Fruit fly (Drosophila melanogaster) whole organism, wandering third instar larva: ENCODE results near the gene Jig.

Source experiments
- Abd-B ChIP-seq: fragments of >200 bp; optimal IDR thresholded peaks from 2 replicates; lab custom pipeline; 2017; ENCODE audit warnings: missing biosample characterization, missing genetic modification characterization
- CG32264 ChIP-seq: fragments of 200-800 bp; sonication (Bioruptor generic); optimal IDR thresholded peaks from 2 replicates; lab custom pipeline; 2016; ENCODE audit warnings: missing biosample characterization, missing genetic modification characterization
- CG9705 ChIP-seq: fragments of 200-800 bp; sonication (Bioruptor generic); optimal IDR thresholded peaks from 2 replicates; lab custom pipeline; 2018; ENCODE audit warnings: missing biosample characterization, mild to moderate bottlenecking, missing genetic modification characterization
- CrebA ChIP-seq: fragments of 200-800 bp; sonication (Bioruptor generic); optimal IDR thresholded peaks from 2 replicates; lab custom pipeline; 2016; ENCODE audit warnings: missing biosample characterization, mild to moderate bottlenecking, missing genetic modification characterization, borderline replicate concordance
- GATAd ChIP-seq: sonication (Bioruptor generic); optimal IDR thresholded peaks from 2 replicates; lab custom pipeline; 2016; ENCODE audit warnings: missing biosample characterization, missing genetic modification characterization
- HLH106 ChIP-seq: fragments of 200-800 bp; optimal IDR thresholded peaks from 3 replicates; lab custom pipeline; 2019; ENCODE audit warnings: missing biosample characterization, mild to moderate bottlenecking, missing genetic modification characterization, moderate library complexity
- Hnf4 ChIP-seq: fragments of 200-800 bp; sonication (Bioruptor generic); optimal IDR thresholded peaks from 2 replicates; lab custom pipeline; 2016; ENCODE audit warnings: missing biosample characterization, mild to moderate bottlenecking, missing genetic modification characterization
- Hr78 ChIP-seq: fragments of >200 bp; optimal IDR thresholded peaks from 2 replicates; lab custom pipeline; 2017; ENCODE audit warnings: missing biosample characterization, missing genetic modification characterization
- Hr83 ChIP-seq: fragments of 200-300 bp; sonication (Bioruptor generic); optimal IDR thresholded peaks from 2 replicates; lab custom pipeline; 2016; ENCODE audit warnings: missing biosample characterization, mild to moderate bottlenecking, missing genetic modification characterization, moderate library complexity; ENCODE audit not compliant: poor library complexity, severe bottlenecking
- Jra ChIP-seq: sonication (Bioruptor generic); optimal IDR thresholded peaks from 2 replicates; lab custom pipeline; 2016; ENCODE audit warnings: missing biosample characterization, missing genetic modification characterization
- Myc ChIP-seq: fragments of >200 bp; optimal IDR thresholded peaks from 2 replicates; lab custom pipeline; 2017
- OdsH ChIP-seq: fragments of 200-800 bp; sonication (Bioruptor generic); optimal IDR thresholded peaks from 2 replicates; lab custom pipeline; 2016; ENCODE audit warnings: missing biosample characterization, mild to moderate bottlenecking, missing genetic modification characterization
- Sp1 ChIP-seq: fragments of 200-800 bp; sonication (Bioruptor generic); optimal IDR thresholded peaks from 3 replicates; lab custom pipeline; 2019; ENCODE audit warnings: missing biosample characterization, mild to moderate bottlenecking, missing genetic modification characterization, moderate library complexity
- Vsx2 ChIP-seq: fragments of 200-300, 225-300 bp; sonication (Bioruptor generic); optimal IDR thresholded peaks from 2 replicates; lab custom pipeline; 2018; ENCODE audit warnings: missing biosample characterization, missing genetic modification characterization; ENCODE audit not compliant: partially characterized antibody
- dl ChIP-seq, 2 experiments: fragments of 175-275, 200-275 bp in 1 of 2; fragments of 200-275 bp in 1 of 2; sonication (Bioruptor generic); optimal IDR thresholded peaks; lab custom pipeline; 2018; ENCODE audit warnings: mild to moderate bottlenecking in 2 of 2, missing biosample characterization in 2 of 2, missing genetic modification characterization in 2 of 2, moderate library complexity in 2 of 2; ENCODE audit not compliant: partially characterized antibody in 2 of 2, insufficient read depth in 1 of 2
- ey ChIP-seq: fragments of 200-800 bp; sonication (Bioruptor generic); optimal IDR thresholded peaks from 2 replicates; lab custom pipeline; 2016; ENCODE audit warnings: missing biosample characterization, missing genetic modification characterization
- foxo ChIP-seq, 2 experiments: fragments of 200-800 bp; sonication (Bioruptor generic); optimal IDR thresholded peaks; 2 replicates in 1 of 2; 3 replicates in 1 of 2; lab custom pipeline; 2016 to 2017; ENCODE audit warnings: missing biosample characterization in 2 of 2, missing genetic modification characterization in 2 of 2
- fru ChIP-seq: fragments of 200-800 bp; sonication (Bioruptor generic); optimal IDR thresholded peaks from 3 replicates; lab custom pipeline; 2016; ENCODE audit warnings: missing biosample characterization, mild to moderate bottlenecking, missing genetic modification characterization
- h ChIP-seq: fragments of 200-800 bp; sonication (Bioruptor generic); optimal IDR thresholded peaks from 3 replicates; lab custom pipeline; 2016; ENCODE audit warnings: missing biosample characterization, mild to moderate bottlenecking, missing genetic modification characterization
- pan ChIP-seq: fragments of >200 bp; optimal IDR thresholded peaks from 2 replicates; lab custom pipeline; 2017
- psq ChIP-seq: fragments of 200-800 bp; sonication (Bioruptor generic); optimal IDR thresholded peaks from 3 replicates; lab custom pipeline; 2017; ENCODE audit warnings: missing biosample characterization, mild to moderate bottlenecking, missing genetic modification characterization, moderate library complexity
- rgr ChIP-seq: fragments of 200-800 bp; sonication (Bioruptor generic); optimal IDR thresholded peaks from 3 replicates; lab custom pipeline; 2016; ENCODE audit warnings: missing biosample characterization, mild to moderate bottlenecking, missing genetic modification characterization
- sage ChIP-seq: fragments of 200-800 bp; sonication (Bioruptor generic); optimal IDR thresholded peaks from 2 replicates; lab custom pipeline; 2016; ENCODE audit warnings: missing biosample characterization, mild to moderate bottlenecking, missing genetic modification characterization
- sv ChIP-seq: fragments of 200-800 bp; sonication (Bioruptor generic); optimal IDR thresholded peaks from 3 replicates; lab custom pipeline; 2016; ENCODE audit warnings: missing biosample characterization, missing genetic modification characterization

Jig gene

DNA sequence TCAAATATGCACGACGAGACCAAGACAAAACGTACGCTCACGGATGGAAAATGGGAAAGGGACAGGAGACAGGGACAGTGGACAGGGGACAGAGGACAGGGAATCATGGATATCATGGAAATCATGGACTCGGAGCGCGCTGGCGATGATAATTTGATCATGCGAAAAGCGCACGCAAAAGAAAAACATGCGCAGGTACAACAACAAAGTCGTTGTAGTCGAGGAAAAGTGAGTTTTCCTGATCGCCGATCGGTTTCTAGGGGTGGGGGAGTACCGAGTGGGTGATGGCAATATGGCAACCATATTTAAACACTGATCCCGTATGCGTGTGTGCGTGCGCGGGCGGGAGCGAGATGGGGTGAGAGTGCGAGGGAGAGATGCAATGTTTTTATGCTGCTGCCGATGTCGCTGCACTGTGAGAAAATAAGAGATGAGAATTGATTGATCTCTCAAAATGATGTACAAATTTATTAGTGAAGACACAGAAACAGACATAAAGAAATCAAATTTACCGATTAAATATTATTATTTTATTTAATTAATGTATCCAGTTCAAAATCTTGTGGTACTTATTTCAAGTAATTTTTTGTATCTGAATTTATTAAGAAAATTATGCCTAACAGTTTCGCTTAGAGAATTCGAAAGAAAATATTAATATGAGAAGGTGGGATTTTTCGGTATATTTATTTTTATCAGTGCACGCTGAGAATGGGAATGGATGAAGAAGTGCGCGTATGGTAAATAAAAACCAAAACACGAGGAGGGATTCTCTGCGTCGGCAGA is 30.2 kb downstream of the Jig start:
- peak in 1 of 2 experiments; percentile 32 for TF ChIP-seq foxo (GFP tag; optimal IDR thresholded peaks at IDR 0.05; lab: Kevin White, UChicago)
- TF ChIP-seq HLH106 (tag; lab: Kevin White, UChicago) = peak; percentile 14
- TF ChIP-seq dl (GFP tag; optimal IDR thresholded peaks at IDR 0.05; lab: Kevin White, UChicago; ENCODE audit: insufficient read depth in 1 of 2, partially characterized antibody in 2 of 2) = no peak
- TF ChIP-seq h (GFP tag; lab: Kevin White, UChicago) = peak; percentile 17
- peak; percentile 15 for TF ChIP-seq rgr (GFP tag; lab: Kevin White, UChicago)
- no peak for TF ChIP-seq Hnf4
- TF ChIP-seq OdsH (GFP tag; lab: Kevin White, UChicago) = peak; percentile 20
- no peak for TF ChIP-seq CrebA (GFP tag; lab: Kevin White, UChicago)
- peak; percentile 76 for TF ChIP-seq pan
- no peak for TF ChIP-seq Hr83 (GFP tag; lab: Kevin White, UChicago)
- TF ChIP-seq sv (GFP tag; lab: Kevin White, UChicago) = peak; percentile 41
- TF ChIP-seq ey (GFP tag; lab: Kevin White, UChicago) = no peak
- TF ChIP-seq psq (GFP tag; lab: Kevin White, UChicago) = peak; percentile 18

DNA sequence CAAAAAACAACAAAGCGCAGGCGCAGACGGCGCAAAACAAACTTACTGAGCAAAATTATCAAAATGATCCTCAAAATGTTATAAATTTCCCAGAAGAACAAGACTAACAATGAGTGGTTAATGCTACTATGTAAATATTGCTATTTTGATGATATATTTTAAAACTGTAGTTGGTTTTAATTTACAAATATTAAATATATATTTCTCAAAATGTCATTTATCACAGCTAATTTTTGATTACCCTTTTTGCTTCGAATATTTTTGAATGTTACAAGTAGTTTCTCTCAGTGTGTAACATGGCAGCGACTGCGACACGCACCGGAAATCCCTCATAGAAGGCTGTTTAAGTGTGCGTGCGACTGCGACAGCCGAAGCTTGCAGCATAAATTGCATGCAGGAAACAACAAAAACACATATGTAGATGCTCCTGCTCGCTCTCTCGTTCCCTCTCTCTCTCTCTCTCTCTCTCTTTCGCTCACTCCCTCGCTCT is 37.2 kb downstream of the Jig start:
- TF ChIP-seq CG32264 (GFP tag; lab: Kevin White, UChicago) (no peak), sage (GFP tag; lab: Kevin White, UChicago) (no peak), HLH106 (tag; lab: Kevin White, UChicago) (peak; percentile 5), Hr78 (GFP tag; lab: Kevin White, UChicago) (no peak), OdsH (GFP tag; lab: Kevin White, UChicago) (no peak), foxo (GFP tag; optimal IDR thresholded peaks at IDR 0.05; lab: Kevin White, UChicago) (peak in 1 of 2 experiments; percentile 18), GATAd (no peak), CG9705 (no peak), Jra (no peak), Vsx2 (GFP tag; lab: Kevin White, UChicago) (no peak), Abd-B (GFP tag; lab: Kevin White, UChicago) (no peak), dl (GFP tag; optimal IDR thresholded peaks at IDR 0.05; lab: Kevin White, UChicago; ENCODE audit: insufficient read depth in 1 of 2, partially characterized antibody in 2 of 2) (no peak), Myc (lab: Kevin White, UChicago) (no peak), fru (peak; percentile 10), ey (GFP tag; lab: Kevin White, UChicago) (no peak)

DNA sequence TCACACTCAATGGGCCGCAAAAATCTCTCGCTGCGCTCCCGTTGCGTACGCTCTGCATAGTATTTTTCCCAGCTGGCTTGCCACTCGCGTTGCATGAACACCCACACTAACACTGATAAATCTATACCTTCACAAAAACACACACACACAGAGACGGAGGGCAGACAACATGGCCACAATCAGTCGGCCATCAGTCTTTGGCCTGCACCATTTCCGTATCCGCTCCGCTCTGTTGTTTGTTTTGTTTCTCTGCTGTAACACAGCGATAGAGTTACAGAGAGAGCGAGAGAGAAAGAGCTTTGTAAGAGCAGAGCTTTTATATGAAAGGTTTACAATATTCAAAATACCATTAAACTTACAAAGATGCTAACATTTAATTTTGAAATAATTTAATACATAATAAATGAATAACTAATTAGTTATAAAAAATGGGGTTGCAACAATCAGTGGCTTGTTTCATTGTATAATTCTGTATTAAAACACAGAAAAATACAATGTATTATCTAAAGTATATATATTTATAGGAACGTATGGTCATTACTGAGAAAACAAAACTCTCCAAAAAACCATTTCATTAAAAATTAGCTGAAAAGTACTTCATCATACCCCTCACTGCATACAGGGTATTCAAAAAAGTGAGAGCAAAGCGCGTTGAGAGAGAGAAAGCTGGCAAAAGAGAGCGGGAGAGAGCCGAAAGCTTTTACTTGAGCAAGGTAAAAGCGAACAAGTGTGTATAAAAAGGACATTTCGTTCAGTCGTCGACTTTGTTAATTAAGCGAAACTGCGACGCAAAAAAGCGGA is 48.4 kb downstream of the Jig start, which contains the start of gene CG14853:
Gene CG14853 (plus strand): TSS at position 751 of the 801 bp plus-strand sequence.
- peak; percentile 48 for TF ChIP-seq rgr (GFP tag; lab: Kevin White, UChicago)
- peak; percentile 30 for TF ChIP-seq OdsH (GFP tag; lab: Kevin White, UChicago)
- peak; percentile 44 for TF ChIP-seq Sp1 (GFP tag; lab: Kevin White, UChicago)
- TF ChIP-seq h (GFP tag; lab: Kevin White, UChicago) = no peak
- TF ChIP-seq HLH106 (tag; lab: Kevin White, UChicago) = peak; percentile 56
- TF ChIP-seq psq (GFP tag; lab: Kevin White, UChicago) = peak; percentile 18
